Worm (Caenorhabditis elegans) whole organism, L1 larva: ENCODE results near the gene bus-1.
A peak's percentile ranks its signal among the peaks of the same experiment; 100 is the strongest.

Experiments used
- C04F5.9 ChIP-seq: sonication (generic microtip); optimal IDR thresholded peaks from 2 replicates; lab custom pipeline; 2016; ENCODE audit warnings: missing genetic modification characterization, missing compliant biosample characterization
- C16A3.4 ChIP-seq: fragments of 150-350 bp; optimal IDR thresholded peaks from 2 replicates; lab custom pipeline; 2014; ENCODE audit warnings: missing biosample characterization, missing genetic modification characterization
- Y116A8C.19 ChIP-seq: sonication (generic microtip); optimal IDR thresholded peaks from 2 replicates; lab custom pipeline; 2016; ENCODE audit warnings: missing compliant biosample characterization, missing genetic modification characterization, borderline replicate concordance
- aly-2 ChIP-seq: fragments of 150-350 bp; optimal IDR thresholded peaks from 2 replicates; lab custom pipeline; 2014; ENCODE audit warnings: missing biosample characterization, missing genetic modification characterization
- ama-1 ChIP-seq: fragments of 150-350 bp; optimal IDR thresholded peaks from 2 replicates; lab custom pipeline; 2014
- blmp-1 ChIP-seq: fragments of 150-350 bp; optimal IDR thresholded peaks from 2 replicates; lab custom pipeline; 2014; ENCODE audit warnings: missing biosample characterization, missing genetic modification characterization
- ceh-63 ChIP-seq: fragments of 200-800 bp; sonication (Bioruptor generic); optimal IDR thresholded peaks from 2 replicates; lab custom pipeline; 2018; ENCODE audit warnings: mild to moderate bottlenecking, missing genetic modification characterization, missing compliant biosample characterization
- ceh-8 ChIP-seq: fragments of 200-800 bp; sonication (Bioruptor generic); optimal IDR thresholded peaks from 2 replicates; lab custom pipeline; 2018; ENCODE audit warnings: mild to moderate bottlenecking, missing genetic modification characterization, moderate library complexity, missing compliant biosample characterization
- ceh-88 ChIP-seq: fragments of 200-800 bp; sonication (Bioruptor generic); IDR thresholded peaks from 2 replicates; pipeline ENCODE4 v1.3.6; 2022; ENCODE audit warnings: missing genetic modification characterization, missing compliant biosample characterization
- dpl-1 ChIP-seq, 3 experiments: fragments of 150-350 bp in 2 of 3; sonication (generic microtip) in 1 of 3; optimal IDR thresholded peaks; 2 replicates each; lab custom pipeline; 2014 to 2017; ENCODE audit warnings: missing biosample characterization in 3 of 3, missing genetic modification characterization in 3 of 3, missing genetic modification reagents in 3 of 3
- efl-1 ChIP-seq, 4 experiments: fragments of 150-350 bp; optimal IDR thresholded peaks in 3 of 4; peaks in 1 of 4; 1 replicate in 1 of 4; 2 replicates in 3 of 4; lab custom pipeline; 2014; ENCODE audit warnings: missing biosample characterization in 2 of 4, missing genetic modification characterization in 2 of 4, missing genetic modification reagents in 2 of 4
- egl-27 ChIP-seq, 2 experiments: fragments of 150-350 bp in 1 of 2; sonication (generic microtip); optimal IDR thresholded peaks; 3 replicates each; lab custom pipeline; 2017 to 2018; ENCODE audit warnings: missing biosample characterization in 2 of 2, missing genetic modification characterization in 2 of 2, missing genetic modification reagents in 2 of 2
- ets-5 ChIP-seq: fragments of 200-800 bp; sonication (Bioruptor generic); IDR thresholded peaks from 2 replicates; pipeline ENCODE4 v1.3.6; 2022; ENCODE audit warnings: missing genetic modification characterization, missing compliant biosample characterization
- fkh-10 ChIP-seq: sonication (generic microtip); optimal IDR thresholded peaks from 2 replicates; lab custom pipeline; 2017; ENCODE audit warnings: missing biosample characterization, missing genetic modification reagents, missing genetic modification characterization
- grh-1 ChIP-seq: fragments of 200-800 bp; sonication (Bioruptor generic); IDR thresholded peaks from 2 replicates; pipeline ENCODE4 v1.3.6; 2022; ENCODE audit warnings: missing genetic modification reagents, missing genetic modification characterization, missing compliant biosample characterization
- hlh-17 ChIP-seq: fragments of 200-800 bp; sonication (Bioruptor generic); optimal IDR thresholded peaks from 2 replicates; lab custom pipeline; 2018; ENCODE audit warnings: missing genetic modification characterization, mild to moderate bottlenecking, missing compliant biosample characterization, moderate library complexity, borderline replicate concordance
- hlh-4 ChIP-seq: sonication (generic microtip); optimal IDR thresholded peaks from 2 replicates; lab custom pipeline; 2016; ENCODE audit warnings: mild to moderate bottlenecking, missing genetic modification characterization, missing compliant biosample characterization
- irx-1 ChIP-seq: sonication (generic microtip); optimal IDR thresholded peaks from 2 replicates; lab custom pipeline; 2016; ENCODE audit warnings: missing genetic modification characterization, missing compliant biosample characterization
- isw-1 ChIP-seq: fragments of 200-800 bp; sonication (Bioruptor generic); IDR thresholded peaks from 2 replicates; pipeline ENCODE4 v1.3.6; 2022; ENCODE audit warnings: missing genetic modification characterization, missing compliant biosample characterization
- jun-1 ChIP-seq: fragments of 150-350 bp; optimal IDR thresholded peaks from 2 replicates; lab custom pipeline; 2014; ENCODE audit warnings: missing biosample characterization, missing genetic modification reagents, missing genetic modification characterization
- lin-13 ChIP-seq: fragments of 150-350 bp; optimal IDR thresholded peaks from 2 replicates; lab custom pipeline; 2014; ENCODE audit warnings: missing biosample characterization, missing genetic modification reagents, missing genetic modification characterization
- lsy-2 ChIP-seq, 2 experiments: fragments of 150-350 bp; optimal IDR thresholded peaks; 2 replicates each; lab custom pipeline; 2014; ENCODE audit warnings: missing biosample characterization in 2 of 2, missing genetic modification characterization in 2 of 2
- mab-9 ChIP-seq: fragments of 200-800 bp; sonication (Bioruptor generic); IDR thresholded peaks from 2 replicates; pipeline ENCODE4 v1.3.6; 2022; ENCODE audit warnings: missing genetic modification reagents, missing genetic modification characterization, missing compliant biosample characterization
- nhr-77 ChIP-seq: fragments of 150-350 bp; optimal IDR thresholded peaks from 2 replicates; lab custom pipeline; 2014; ENCODE audit warnings: missing biosample characterization, missing genetic modification characterization
- nhr-84 ChIP-seq: sonication (generic microtip); optimal IDR thresholded peaks from 2 replicates; lab custom pipeline; 2017; ENCODE audit warnings: missing biosample characterization, missing genetic modification characterization
- nhr-85 ChIP-seq: sonication (generic microtip); peaks from one replicate; lab custom pipeline; 2016; ENCODE audit warnings: missing genetic modification characterization, inconsistent platforms, missing compliant biosample characterization
- pqm-1 ChIP-seq: sonication (generic microtip); optimal IDR thresholded peaks from 3 replicates; lab custom pipeline; 2017; ENCODE audit warnings: missing biosample characterization, missing genetic modification characterization
- snu-23 ChIP-seq: sonication (generic microtip); optimal IDR thresholded peaks from 2 replicates; lab custom pipeline; 2016; ENCODE audit warnings: missing genetic modification characterization, missing compliant biosample characterization
- sox-4 ChIP-seq: sonication (generic microtip); optimal IDR thresholded peaks from 2 replicates; lab custom pipeline; 2016; ENCODE audit warnings: missing genetic modification characterization, missing compliant biosample characterization
- sup-37 ChIP-seq: fragments of 200-800 bp; sonication (Bioruptor generic); optimal IDR thresholded peaks from 2 replicates; lab custom pipeline; 2018; ENCODE audit warnings: mild to moderate bottlenecking, missing genetic modification characterization, missing compliant biosample characterization
- swsn-7 ChIP-seq: sonication (generic microtip); optimal IDR thresholded peaks from 2 replicates; lab custom pipeline; 2016; ENCODE audit warnings: missing genetic modification characterization, missing compliant biosample characterization
- tbx-2 ChIP-seq: sonication (generic microtip); optimal IDR thresholded peaks from 2 replicates; lab custom pipeline; 2016; ENCODE audit warnings: missing genetic modification characterization, missing compliant biosample characterization
- unc-130 ChIP-seq: fragments of 150-350 bp; optimal IDR thresholded peaks from 2 replicates; lab custom pipeline; 2017; ENCODE audit warnings: missing biosample characterization, missing genetic modification characterization, inconsistent platforms
- vab-15 ChIP-seq: sonication (generic microtip); optimal IDR thresholded peaks from 2 replicates; lab custom pipeline; 2017; ENCODE audit warnings: missing genotype, mild to moderate bottlenecking, missing genetic modification characterization, missing compliant biosample characterization
- zag-1 ChIP-seq: fragments of 150-350 bp; optimal IDR thresholded peaks from 2 replicates; lab custom pipeline; 2014; ENCODE audit warnings: missing biosample characterization, missing genetic modification characterization
- zip-4 ChIP-seq: fragments of 200-800 bp; sonication (Bioruptor generic); optimal IDR thresholded peaks from 2 replicates; lab custom pipeline; 2018; ENCODE audit warnings: mild to moderate bottlenecking, missing genetic modification characterization, moderate library complexity, missing compliant biosample characterization
- ztf-11 ChIP-seq, 2 experiments: sonication (generic microtip); optimal IDR thresholded peaks; 2 replicates each; lab custom pipeline; 2016 to 2017; ENCODE audit warnings: missing genetic modification characterization in 2 of 2, missing biosample characterization in 1 of 2, missing compliant biosample characterization in 1 of 2
- ztf-4 ChIP-seq: fragments of 150-350 bp; optimal IDR thresholded peaks from 2 replicates; lab custom pipeline; 2014; ENCODE audit warnings: missing biosample characterization, missing genetic modification characterization

Gene bus-1

DNA sequence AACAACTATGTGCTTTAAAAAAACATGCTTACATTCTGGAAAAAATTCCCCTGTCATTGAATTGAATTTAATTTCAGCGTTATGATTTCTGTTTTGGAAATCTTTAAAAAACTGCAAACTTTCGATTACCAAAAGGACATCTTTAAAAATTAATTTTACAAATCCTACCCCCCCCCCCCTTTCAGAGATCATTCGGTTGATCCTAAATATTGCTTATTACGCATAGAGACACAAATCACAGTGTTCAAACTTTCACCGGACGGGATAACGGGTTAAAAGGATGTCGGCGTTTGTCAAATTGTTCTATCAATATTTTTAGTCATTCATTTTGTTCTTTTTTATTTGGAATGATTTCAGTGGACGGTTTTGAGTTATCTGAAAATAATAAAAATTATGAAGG is 8.7 kb upstream of the bus-1 start, which contains the start of gene C25E10.4:
TSS of gene C25E10.4 (plus strand) at position 301 of the 400 bp plus-strand sequence.
- TF ChIP-seq irx-1 (tag; lab: Kevin White, UChicago) (no peak), blmp-1 (tag; lab: Kevin White, UChicago) (peak; percentile 33), efl-1 (optimal IDR thresholded peaks at IDR 0.05; lab: Kevin White, UChicago) (no peak), efl-1 (GFP tag; optimal IDR thresholded peaks at IDR 0.05 in 1 of 2; lab: Kevin White, UChicago) (peak in 1 of 2 experiments; percentile 43), snu-23 (GFP tag; lab: Kevin White, UChicago) (no peak), Y116A8C.19 (tag; lab: Kevin White, UChicago) (no peak), mab-9 (GFP tag; lab: Robert Waterston, UW) (no peak), aly-2 (tag; lab: Kevin White, UChicago) (no peak)
- TF ChIP-seq, all 84 proteins: peak for 2

DNA sequence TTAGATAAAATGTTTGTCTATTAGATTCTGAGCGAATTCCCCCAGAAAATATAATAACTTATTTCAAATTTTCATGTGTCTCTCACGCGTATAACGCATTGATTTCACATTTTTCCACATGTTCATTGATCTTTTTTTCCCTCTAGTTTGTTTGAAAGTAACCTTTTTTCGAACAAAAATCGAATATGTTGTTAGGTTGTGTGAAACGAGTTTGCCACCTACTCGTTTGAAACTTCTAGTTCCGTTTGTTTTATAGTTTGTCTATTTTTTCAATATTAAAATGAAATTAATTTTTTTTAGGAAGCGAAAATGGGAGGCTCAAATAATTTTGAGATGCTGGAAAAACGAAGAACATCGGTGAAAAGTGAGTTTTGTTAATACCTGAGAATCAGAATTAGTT is 5.6 kb upstream of the bus-1 start, which contains the start of gene C25E10.5:
TSS of gene C25E10.5 (plus strand) at position 301 of the 400 bp plus-strand sequence.
- TF ChIP-seq lsy-2 (tag; optimal IDR thresholded peaks at IDR 0.05; lab: Kevin White, UChicago) (no peak), efl-1 (optimal IDR thresholded peaks at IDR 0.05; lab: Kevin White, UChicago) (no peak), efl-1 (GFP tag; optimal IDR thresholded peaks at IDR 0.05 in 1 of 2; lab: Kevin White, UChicago) (peak in 1 of 2 experiments; percentile 40)
- TF ChIP-seq, all 84 proteins: peak for 1

DNA sequence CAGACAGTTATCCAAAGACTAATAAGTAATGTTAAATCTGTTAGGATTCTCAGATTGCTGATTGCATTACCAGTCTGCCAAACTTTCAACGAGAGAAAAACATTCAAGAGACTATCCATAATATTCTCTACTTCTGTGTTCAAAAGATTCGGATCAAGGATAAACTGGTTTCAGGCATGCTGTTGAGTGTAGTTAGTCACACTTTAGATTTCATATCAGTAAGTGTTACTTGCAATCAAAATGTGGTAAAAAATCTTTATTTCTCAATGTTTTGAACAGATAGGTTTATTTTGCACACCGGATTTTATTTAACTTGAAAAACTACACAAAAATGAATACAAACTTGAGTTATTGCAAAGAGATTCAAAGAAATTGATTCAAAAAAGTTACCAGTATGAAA is 2.5 kb downstream of the bus-1 start, which contains the start of gene oac-41:
TSS of gene oac-41 (minus strand) at position 101 of the 400 bp plus-strand sequence.
- TF ChIP-seq pqm-1 (no peak), ceh-63 (GFP tag; lab: Kevin White, UChicago) (no peak), irx-1 (tag; lab: Kevin White, UChicago) (no peak), Y116A8C.19 (tag; lab: Kevin White, UChicago) (no peak), nhr-85 (tag; lab: Kevin White, UChicago) (no peak), vab-15 (tag; lab: Kevin White, UChicago) (no peak), dpl-1 (GFP tag; optimal IDR thresholded peaks at IDR 0.05; lab: Kevin White, UChicago) (no peak), fkh-10 (GFP tag; lab: Kevin White, UChicago) (no peak), sup-37 (GFP tag; lab: Kevin White, UChicago) (no peak), ama-1 (lab: Kevin White, UChicago) (no peak), hlh-4 (tag; lab: Kevin White, UChicago) (no peak), nhr-84 (tag; lab: Kevin White, UChicago) (no peak), ztf-11 (tag; optimal IDR thresholded peaks at IDR 0.05; lab: Kevin White, UChicago) (no peak), ztf-4 (no peak)

DNA sequence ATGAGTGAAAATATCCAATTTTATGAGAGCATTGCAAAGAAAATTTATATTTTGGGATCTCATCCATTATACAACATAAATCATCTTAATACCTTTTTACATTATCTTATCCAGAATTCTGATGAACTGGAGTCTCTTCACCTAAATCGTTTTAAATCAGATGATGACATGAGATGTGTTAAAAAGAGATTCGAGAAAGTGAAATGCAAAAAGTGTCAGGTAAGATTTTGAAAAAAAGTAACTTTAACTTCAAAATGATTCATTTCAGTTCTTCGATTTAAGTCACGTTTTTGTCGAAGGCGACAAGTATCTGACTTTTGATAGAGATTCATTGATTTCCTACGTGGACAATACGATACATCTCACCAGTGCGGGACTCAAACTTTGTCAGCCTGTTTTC is 5.7 kb downstream of the bus-1 start:
- TF ChIP-seq grh-1 (GFP tag; lab: Robert Waterston, UW) (no peak), zip-4 (GFP tag; lab: Kevin White, UChicago) (no peak), ceh-8 (GFP tag; lab: Kevin White, UChicago) (no peak), isw-1 (GFP tag; lab: Robert Waterston, UW) (no peak), jun-1 (no peak), swsn-7 (no peak), C04F5.9 (tag; lab: Kevin White, UChicago) (no peak), ets-5 (GFP tag; lab: Robert Waterston, UW) (no peak)

DNA sequence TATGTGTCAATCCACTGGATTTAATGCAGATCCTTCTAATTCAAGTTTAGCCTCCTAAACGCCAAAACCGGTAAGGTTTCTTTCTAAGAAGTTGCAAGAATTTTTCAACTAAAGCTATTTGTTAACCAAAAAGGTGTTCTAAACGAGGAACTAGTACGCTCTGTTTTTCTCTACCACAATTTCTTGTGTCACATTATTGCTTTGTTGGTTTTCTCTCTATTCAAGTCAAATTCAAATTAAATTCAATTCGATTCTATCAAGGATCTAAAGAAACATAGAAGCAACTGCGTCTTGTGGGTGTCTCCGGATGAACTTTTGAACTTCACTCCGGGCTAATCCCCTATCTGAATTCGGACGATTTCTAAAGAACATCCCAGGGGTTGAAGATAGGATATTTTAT is 8.1 kb downstream of the bus-1 start, which contains the start of gene oac-40:
TSS of gene oac-40 (plus strand) at position 301 of the 400 bp plus-strand sequence.
- no peak for TF ChIP-seq zag-1 (tag; lab: Kevin White, UChicago)
- no peak for TF ChIP-seq lin-13 (GFP tag; lab: Kevin White, UChicago)
- TF ChIP-seq hlh-17 (GFP tag; lab: Kevin White, UChicago) = no peak
- no peak for TF ChIP-seq sox-4
- TF ChIP-seq vab-15 (tag; lab: Kevin White, UChicago) = no peak
- no peak for TF ChIP-seq C16A3.4 (tag; lab: Kevin White, UChicago)
- no peak for TF ChIP-seq ztf-4
- TF ChIP-seq egl-27 (tag; optimal IDR thresholded peaks at IDR 0.05; lab: Kevin White, UChicago) = no peak
- TF ChIP-seq unc-130 (tag; lab: Kevin White, UChicago) = no peak
- TF ChIP-seq ceh-88 (GFP tag; lab: Robert Waterston, UW) = no peak
- TF ChIP-seq tbx-2 (tag; lab: Kevin White, UChicago) = no peak
- no peak for TF ChIP-seq nhr-77 (tag; lab: Kevin White, UChicago)
